Worm (Caenorhabditis elegans) whole organism, L2 larva: ENCODE measurements around the gene K01A6.5.

Experiments used
- aly-2 ChIP-seq: fragments of 150-350 bp; optimal IDR thresholded peaks from 2 replicates; lab custom pipeline; 2014; ENCODE audit warnings: missing biosample characterization, missing genetic modification characterization
- blmp-1 ChIP-seq: sonication (generic microtip); optimal IDR thresholded peaks from 2 replicates; lab custom pipeline; 2017; ENCODE audit warnings: missing genetic modification characterization, mild to moderate bottlenecking, missing compliant biosample characterization, antibody characterized with exemption, moderate library complexity; ENCODE audit not compliant: insufficient read depth
- nhr-10 ChIP-seq: sonication (generic microtip); optimal IDR thresholded peaks from 2 replicates; lab custom pipeline; 2017; ENCODE audit warnings: missing biosample characterization, missing genetic modification characterization
- snpc-4 ChIP-seq: fragments of 150-350 bp; optimal IDR thresholded peaks from 2 replicates; lab custom pipeline; 2014; ENCODE audit warnings: missing biosample characterization, missing genetic modification characterization
- unc-62 ChIP-seq: fragments of 150-350 bp; optimal IDR thresholded peaks from 2 replicates; lab custom pipeline; 2014; ENCODE audit warnings: missing biosample characterization, missing genetic modification reagents, missing genetic modification characterization
- zag-1 ChIP-seq: fragments of 150-350 bp; optimal IDR thresholded peaks from 2 replicates; lab custom pipeline; 2014; ENCODE audit warnings: missing biosample characterization, missing genetic modification characterization

DNA sequence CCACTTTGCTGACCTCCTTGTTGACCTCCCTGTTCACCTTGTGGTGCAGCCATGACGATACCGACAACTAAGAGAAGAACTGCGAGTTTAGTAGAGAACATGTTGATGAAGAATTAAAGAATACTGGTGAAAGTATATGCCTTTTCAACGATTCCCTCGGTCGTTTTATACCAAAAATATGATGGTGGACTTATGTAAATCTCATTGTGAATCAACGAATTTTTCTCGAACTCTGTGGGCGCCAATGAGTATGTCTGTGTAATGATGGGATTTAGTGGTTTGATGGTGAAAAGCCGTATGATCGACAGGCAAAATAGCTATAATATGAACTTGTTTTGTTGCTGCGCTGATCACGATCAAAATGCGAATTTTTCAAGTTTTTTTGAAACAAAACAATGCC lies 5.2 kb upstream of the K01A6.5 start, which contains the start of gene K01A6.8:
- TF ChIP-seq unc-62, result no peak
- no peak for TF ChIP-seq zag-1
- no peak for TF ChIP-seq snpc-4 (tag; lab: Kevin White, UChicago)
- no peak for TF ChIP-seq blmp-1 (tag; lab: Kevin White, UChicago)
- TF ChIP-seq nhr-10, result no peak
- TF ChIP-seq aly-2 (tag; lab: Kevin White, UChicago), result no peak
